Worm (Caenorhabditis elegans) whole organism, L3 larva: ENCODE results near the gene Y50D4A.5.

Source experiments
- R02D3.7 ChIP-seq: fragments of 150-350 bp; optimal IDR thresholded peaks from 2 replicates; lab custom pipeline; 2014; ENCODE audit warnings: missing biosample characterization, missing genetic modification characterization
- ZK546.5 ChIP-seq: sonication (generic microtip); optimal IDR thresholded peaks from 2 replicates; lab custom pipeline; 2017; ENCODE audit warnings: missing biosample characterization, missing genetic modification characterization
- aly-2 ChIP-seq: fragments of 150-350 bp; optimal IDR thresholded peaks from 2 replicates; lab custom pipeline; 2014; ENCODE audit warnings: missing biosample characterization, missing genetic modification characterization
- ama-1 ChIP-seq: fragments of 150-350 bp; optimal IDR thresholded peaks from 2 replicates; lab custom pipeline; 2018
- ceh-28 ChIP-seq: fragments of 150-350 bp; optimal IDR thresholded peaks from 2 replicates; lab custom pipeline; 2014; ENCODE audit warnings: missing biosample characterization, missing genetic modification reagents, missing genetic modification characterization
- ceh-82 ChIP-seq: fragments of 150-350 bp; optimal IDR thresholded peaks from 2 replicates; lab custom pipeline; 2014; ENCODE audit warnings: missing biosample characterization, missing genetic modification characterization
- ceh-9 ChIP-seq: sonication (generic microtip); optimal IDR thresholded peaks from 2 replicates; lab custom pipeline; 2018; ENCODE audit warnings: missing biosample characterization, missing genetic modification characterization
- daf-12 ChIP-seq: fragments of 150-350 bp; optimal IDR thresholded peaks from 2 replicates; lab custom pipeline; 2014; ENCODE audit warnings: missing biosample characterization, missing genetic modification reagents, missing genetic modification characterization
- egl-27 ChIP-seq: sonication (generic microtip); optimal IDR thresholded peaks from 4 replicates; lab custom pipeline; 2017; ENCODE audit warnings: missing biosample characterization, missing genetic modification reagents, missing genetic modification characterization
- egl-5 ChIP-seq: fragments of 150-350 bp; optimal IDR thresholded peaks from 2 replicates; lab custom pipeline; 2017; ENCODE audit warnings: missing biosample characterization, missing genetic modification reagents, missing genetic modification characterization, inconsistent platforms
- elt-1 ChIP-seq: fragments of 150-350 bp; optimal IDR thresholded peaks from 2 replicates; lab custom pipeline; 2014; ENCODE audit warnings: missing biosample characterization, missing genetic modification characterization
- elt-2 ChIP-seq: sonication (generic microtip); optimal IDR thresholded peaks from 2 replicates; lab custom pipeline; 2016; ENCODE audit warnings: missing genetic modification reagents, mild to moderate bottlenecking, missing genetic modification characterization, missing compliant biosample characterization
- elt-3 ChIP-seq, 3 experiments: fragments of 150-350 bp in 1 of 3; sonication (generic microtip) in 2 of 3; optimal IDR thresholded peaks; 2 replicates in 2 of 3; 4 replicates in 1 of 3; lab custom pipeline; 2014 to 2017; ENCODE audit warnings: missing biosample characterization in 3 of 3, missing genetic modification characterization in 3 of 3
- eor-1 ChIP-seq, 2 experiments: fragments of 150-350 bp; optimal IDR thresholded peaks; 2 replicates each; lab custom pipeline; 2014 to 2018; ENCODE audit warnings: missing biosample characterization in 2 of 2, missing genetic modification characterization in 2 of 2
- fkh-10 ChIP-seq: sonication (generic microtip); optimal IDR thresholded peaks from 2 replicates; lab custom pipeline; 2017; ENCODE audit warnings: missing biosample characterization, missing genetic modification reagents, missing genetic modification characterization
- fkh-2 ChIP-seq: fragments of 150-350 bp; optimal IDR thresholded peaks from 2 replicates; lab custom pipeline; 2014; ENCODE audit warnings: missing biosample characterization, missing genetic modification reagents, missing genetic modification characterization
- fos-1 ChIP-seq: fragments of 150-350 bp; optimal IDR thresholded peaks from 2 replicates; lab custom pipeline; 2014; ENCODE audit warnings: missing biosample characterization, missing genetic modification characterization
- hmg-11 ChIP-seq: sonication (generic microtip); optimal IDR thresholded peaks from 2 replicates; lab custom pipeline; 2016; ENCODE audit warnings: missing genetic modification characterization, missing compliant biosample characterization
- jun-1 ChIP-seq: fragments of 150-350 bp; optimal IDR thresholded peaks from 2 replicates; lab custom pipeline; 2014; ENCODE audit warnings: missing biosample characterization, missing genetic modification reagents, missing genetic modification characterization
- lin-15B ChIP-seq: fragments of 150-350 bp; optimal IDR thresholded peaks from 2 replicates; lab custom pipeline; 2014; ENCODE audit warnings: missing biosample characterization, missing genetic modification characterization
- lin-39 ChIP-seq: fragments of 150-350 bp; optimal IDR thresholded peaks from 2 replicates; lab custom pipeline; 2018; ENCODE audit warnings: missing biosample characterization, missing genetic modification reagents, missing genetic modification characterization
- lsy-12 ChIP-seq: sonication (generic microtip); optimal IDR thresholded peaks from 2 replicates; lab custom pipeline; 2016; ENCODE audit warnings: mild to moderate bottlenecking, missing genetic modification characterization, missing compliant biosample characterization
- mdl-1 ChIP-seq: fragments of 150-350 bp; optimal IDR thresholded peaks from 2 replicates; lab custom pipeline; 2014; ENCODE audit warnings: missing biosample characterization, missing genetic modification characterization
- nfya-1 ChIP-seq: sonication (generic microtip); optimal IDR thresholded peaks from 2 replicates; lab custom pipeline; 2017; ENCODE audit warnings: missing genetic modification characterization, mild to moderate bottlenecking, missing compliant biosample characterization, antibody characterized with exemption, moderate library complexity; ENCODE audit not compliant: insufficient read depth
- nhr-23 ChIP-seq: fragments of 150-350 bp; optimal IDR thresholded peaks from 2 replicates; lab custom pipeline; 2014; ENCODE audit warnings: missing biosample characterization, missing genetic modification reagents, missing genetic modification characterization
- nhr-237 ChIP-seq: fragments of 150-350 bp; optimal IDR thresholded peaks from 2 replicates; lab custom pipeline; 2014; ENCODE audit warnings: missing biosample characterization, missing genetic modification characterization
- nhr-25 ChIP-seq: sonication (generic microtip); optimal IDR thresholded peaks from 2 replicates; lab custom pipeline; 2017; ENCODE audit warnings: missing biosample characterization, missing genetic modification characterization
- nhr-28 ChIP-seq: fragments of 150-350 bp; optimal IDR thresholded peaks from 2 replicates; lab custom pipeline; 2014; ENCODE audit warnings: missing biosample characterization, missing genetic modification characterization
- nhr-43 ChIP-seq: sonication (generic microtip); optimal IDR thresholded peaks from 2 replicates; lab custom pipeline; 2016; ENCODE audit warnings: mild to moderate bottlenecking, missing genetic modification characterization, missing compliant biosample characterization; ENCODE audit not compliant: poor library complexity, severe bottlenecking
- nhr-67 ChIP-seq: fragments of 150-350 bp; optimal IDR thresholded peaks from 2 replicates; lab custom pipeline; 2014; ENCODE audit warnings: missing biosample characterization, missing genetic modification characterization
- nhr-77 ChIP-seq: fragments of 150-350 bp; optimal IDR thresholded peaks from 2 replicates; lab custom pipeline; 2014; ENCODE audit warnings: missing biosample characterization, missing genetic modification characterization
- sea-2 ChIP-seq: fragments of 150-350 bp; sonication (generic microtip); optimal IDR thresholded peaks from 4 replicates; lab custom pipeline; 2014; ENCODE audit warnings: missing biosample characterization, missing genetic modification reagents, missing genetic modification characterization
- skn-1 ChIP-seq: fragments of 150-350 bp; optimal IDR thresholded peaks from 2 replicates; lab custom pipeline; 2014; ENCODE audit warnings: missing biosample characterization, missing genetic modification characterization
- snpc-4 ChIP-seq: fragments of 150-350 bp; optimal IDR thresholded peaks from 2 replicates; lab custom pipeline; 2014; ENCODE audit warnings: missing biosample characterization, missing genetic modification characterization
- tbx-2 ChIP-seq: sonication (generic microtip); optimal IDR thresholded peaks from 2 replicates; lab custom pipeline; 2016; ENCODE audit warnings: mild to moderate bottlenecking, missing genetic modification characterization, missing compliant biosample characterization
- unc-39 ChIP-seq: sonication (generic microtip); optimal IDR thresholded peaks from 4 replicates; lab custom pipeline; 2017; ENCODE audit warnings: missing biosample characterization, missing genetic modification characterization
- unc-62 ChIP-seq: fragments of 150-350 bp; sonication (generic microtip); optimal IDR thresholded peaks from 4 replicates; lab custom pipeline; 2014; ENCODE audit warnings: missing biosample characterization, missing genetic modification reagents, missing genetic modification characterization
- zag-1 ChIP-seq: fragments of 150-350 bp; optimal IDR thresholded peaks from 2 replicates; lab custom pipeline; 2014; ENCODE audit warnings: missing biosample characterization, missing genetic modification characterization
- ztf-4 ChIP-seq: fragments of 150-350 bp; optimal IDR thresholded peaks from 2 replicates; lab custom pipeline; 2014; ENCODE audit warnings: missing biosample characterization, missing genetic modification characterization

Gene Y50D4A.5

DNA sequence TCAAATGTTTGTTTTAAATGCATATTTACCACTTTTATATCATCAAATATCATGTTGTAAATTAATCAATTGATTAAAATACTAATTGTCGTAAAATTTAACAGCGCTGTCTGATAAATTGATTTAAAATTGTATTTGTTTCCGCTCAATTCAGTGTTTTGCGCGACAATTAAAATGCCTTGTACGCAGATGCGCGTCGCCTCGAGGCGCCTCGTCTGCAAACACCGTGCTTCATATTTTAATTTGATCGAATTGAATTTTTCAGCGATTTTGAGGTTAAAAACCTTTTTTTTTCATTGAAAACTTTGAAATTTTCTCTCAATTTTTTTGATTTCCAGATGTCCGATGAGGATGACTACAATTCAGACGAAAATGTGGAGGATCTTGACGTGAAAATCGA, at the start of gene Y50D4A.5:
Y50D4A.5 (plus strand) TSS at position 337 of the 400 bp plus-strand sequence.
- TF ChIP-seq mdl-1 (no peak), fkh-10 (no peak), hmg-11 (no peak), skn-1 (no peak), lin-15B (tag; lab: Kevin White, UChicago) (peak; percentile 6), jun-1 (tag; lab: Kevin White, UChicago) (no peak)

DNA sequence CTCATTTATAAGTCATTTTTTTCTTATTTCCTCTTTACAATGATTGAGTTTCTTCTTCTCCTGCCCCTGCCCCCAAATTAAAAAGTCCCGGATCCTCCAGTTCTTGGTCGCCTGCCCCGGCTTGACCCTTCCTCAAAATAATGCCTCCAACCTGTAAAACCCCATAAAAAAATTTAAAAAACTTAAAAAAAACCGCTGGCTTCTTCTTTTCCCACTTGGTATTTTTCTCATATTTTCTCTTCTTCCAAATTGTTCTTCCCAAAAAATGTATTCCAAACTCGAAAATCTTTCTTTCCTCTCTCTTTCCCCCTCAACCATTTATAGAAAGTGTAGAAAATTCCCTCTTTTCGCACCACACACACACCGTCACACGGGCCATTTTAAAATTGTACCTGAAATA, 49.7 kb upstream of the Y50D4A.5 start:
- no peak for TF ChIP-seq elt-2
- TF ChIP-seq nhr-23 (tag; lab: Kevin White, UChicago), result no peak
- TF ChIP-seq eor-1 (tag; optimal IDR thresholded peaks at IDR 0.05; lab: Kevin White, UChicago), result no peak
- no peak for TF ChIP-seq jun-1 (tag; lab: Kevin White, UChicago)
- TF ChIP-seq elt-3 (tag; optimal IDR thresholded peaks at IDR 0.05; lab: Kevin White, UChicago), result no peak
- TF ChIP-seq lsy-12, result no peak
- no peak for TF ChIP-seq nhr-67 (tag; lab: Kevin White, UChicago)
- TF ChIP-seq ceh-82 (tag; lab: Kevin White, UChicago), result no peak
- TF ChIP-seq lin-15B (tag; lab: Kevin White, UChicago), result no peak
- no peak for TF ChIP-seq ZK546.5 (tag; lab: Kevin White, UChicago)
- no peak for TF ChIP-seq nhr-77 (tag; lab: Kevin White, UChicago)
- no peak for TF ChIP-seq tbx-2 (tag; lab: Kevin White, UChicago)
- no peak for TF ChIP-seq lin-39
- TF ChIP-seq nhr-25 (tag; lab: Kevin White, UChicago), result no peak
- no peak for TF ChIP-seq aly-2 (tag; lab: Kevin White, UChicago)
- no peak for TF ChIP-seq nhr-28 (tag; lab: Kevin White, UChicago)
- no peak for TF ChIP-seq skn-1
- no peak for TF ChIP-seq fkh-2 (tag; lab: Kevin White, UChicago)
- no peak for TF ChIP-seq R02D3.7 (tag; lab: Kevin White, UChicago)
- no peak for TF ChIP-seq nfya-1 (tag; lab: Kevin White, UChicago)

DNA sequence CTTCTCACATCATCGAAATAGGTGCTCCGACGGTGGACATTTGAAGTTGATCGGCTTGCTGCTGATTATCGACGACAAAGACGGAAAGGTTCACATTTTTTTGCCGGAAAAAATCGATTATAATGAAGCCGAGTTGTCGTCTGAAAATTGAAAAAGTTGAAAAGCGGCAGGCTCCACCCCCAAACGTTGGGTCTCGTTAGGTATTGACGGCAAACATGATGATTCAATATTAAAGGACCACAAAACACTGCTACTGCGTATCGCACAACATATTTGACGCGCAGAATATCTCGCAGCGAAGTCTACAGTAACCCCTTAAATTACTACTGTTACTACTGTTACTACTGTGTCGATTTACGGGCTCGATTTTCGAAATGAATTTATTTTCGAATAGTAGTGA, 48.9 kb upstream of the Y50D4A.5 start:
- TF ChIP-seq egl-5 (no peak), ceh-28 (tag; lab: Kevin White, UChicago) (no peak), nhr-77 (tag; lab: Kevin White, UChicago) (no peak), sea-2 (no peak), zag-1 (tag; lab: Kevin White, UChicago) (no peak), hmg-11 (no peak), ama-1 (lab: Kevin White, UChicago) (peak; percentile 75), lsy-12 (peak; percentile 70), nhr-237 (tag; lab: Kevin White, UChicago) (no peak), egl-27 (tag; lab: Kevin White, UChicago) (no peak), ztf-4 (peak; percentile 64), ceh-9 (tag; lab: Kevin White, UChicago) (no peak), snpc-4 (no peak), nhr-43 (tag; lab: Kevin White, UChicago) (peak; percentile 33), eor-1 (tag; optimal IDR thresholded peaks at IDR 0.05; lab: Kevin White, UChicago) (no peak), nhr-67 (tag; lab: Kevin White, UChicago) (no peak)

DNA sequence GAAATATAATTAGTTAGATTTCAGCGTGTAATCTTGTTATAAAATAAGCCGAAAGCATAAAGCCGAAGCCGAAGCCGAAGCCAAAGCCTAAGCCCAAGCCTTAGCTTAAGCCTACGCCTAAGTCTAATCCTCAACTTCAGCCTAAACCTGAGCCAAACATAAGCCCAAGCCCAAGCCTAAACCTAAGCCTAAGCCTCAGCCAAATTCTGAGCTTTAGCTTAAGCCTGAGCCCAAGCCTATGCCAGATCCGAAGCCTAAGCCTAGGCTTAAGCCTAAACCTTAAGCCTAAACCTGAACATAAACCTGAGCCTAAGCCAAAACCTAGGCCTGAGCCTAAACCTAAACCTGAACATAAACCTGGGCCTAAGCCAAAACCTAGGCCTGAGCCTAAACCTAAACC, 46.4 kb upstream of the Y50D4A.5 start:
- TF ChIP-seq daf-12 (tag; lab: Kevin White, UChicago), result no peak
- TF ChIP-seq R02D3.7 (tag; lab: Kevin White, UChicago), result no peak
- no peak for TF ChIP-seq ZK546.5 (tag; lab: Kevin White, UChicago)
- no peak for TF ChIP-seq ceh-9 (tag; lab: Kevin White, UChicago)
- no peak for TF ChIP-seq lin-39
- no peak for TF ChIP-seq unc-39
- TF ChIP-seq unc-62 (GFP tag; lab: Kevin White, UChicago), result no peak
- TF ChIP-seq elt-1, result no peak
- no peak for TF ChIP-seq fos-1 (tag; lab: Kevin White, UChicago)
- no peak for TF ChIP-seq nhr-77 (tag; lab: Kevin White, UChicago)
- no peak for TF ChIP-seq zag-1 (tag; lab: Kevin White, UChicago)
